Fruit fly (Drosophila melanogaster) whole organism: Measurements from ENCODE around the gene Stat92E.

ENCODE experiments used
- CG8478 ChIP-seq: fragments of >200 bp; optimal IDR thresholded peaks from 2 replicates; lab custom pipeline; 2018; ENCODE audit warnings: inconsistent platforms
- EcR ChIP-seq, 2 experiments: fragments of >200 bp; optimal IDR thresholded peaks; 2 replicates each; lab custom pipeline; 2017; ENCODE audit warnings: missing biosample characterization in 2 of 2, missing genetic modification characterization in 2 of 2, missing genetic modification reagents in 2 of 2
- pan ChIP-seq: fragments of >200 bp; optimal IDR thresholded peaks from 2 replicates; lab custom pipeline; 2017
- psq ChIP-seq: fragments of >200 bp; optimal IDR thresholded peaks from 2 replicates; lab custom pipeline; 2017
- usp ChIP-seq: fragments of >200 bp; optimal IDR thresholded peaks from 2 replicates; lab custom pipeline; 2017; ENCODE audit warnings: missing biosample characterization, missing genetic modification characterization, mixed read lengths

DNA sequence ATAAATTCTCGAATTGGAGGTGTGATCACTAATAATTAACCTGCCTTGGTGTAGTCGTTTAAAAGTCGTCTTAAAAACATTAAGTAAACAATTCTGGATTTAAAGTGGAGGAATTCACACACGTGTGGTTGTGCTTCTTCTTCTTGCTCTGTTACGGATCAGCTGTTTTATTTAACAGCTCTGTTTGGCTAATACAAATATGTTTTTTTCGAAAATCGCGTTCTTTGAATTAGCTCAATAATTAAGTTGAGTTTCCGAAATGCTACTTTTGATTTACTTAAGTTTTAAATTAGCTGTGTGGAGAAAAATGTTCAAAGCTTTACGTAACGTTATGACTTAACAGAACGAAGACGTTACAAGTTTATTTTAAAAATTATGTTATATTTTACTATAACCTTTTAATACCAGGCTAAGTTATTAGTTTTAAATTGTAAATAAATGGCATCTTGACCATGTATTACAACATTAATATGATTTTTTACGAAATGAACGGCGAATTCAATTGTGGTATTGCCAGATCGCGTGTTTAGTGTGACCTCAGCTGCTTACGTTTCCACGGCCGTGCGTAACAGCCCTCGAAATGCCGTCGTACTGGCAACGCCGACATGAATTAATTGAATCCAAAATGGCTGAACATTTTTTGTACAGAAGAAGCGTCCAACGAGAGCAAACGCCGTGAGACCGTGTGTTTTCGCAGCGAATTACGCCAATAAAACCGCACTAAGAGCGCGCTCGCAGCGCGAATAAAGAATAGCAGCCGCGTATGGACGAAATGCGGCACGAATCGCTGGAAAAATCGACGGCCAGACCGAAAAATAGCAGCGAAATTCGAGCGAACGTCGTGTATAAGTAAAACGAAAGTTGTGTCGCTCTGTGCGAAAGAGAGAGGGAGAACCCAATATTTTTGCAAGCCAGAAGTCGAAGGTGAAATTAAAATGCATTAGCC, 40.7 kb upstream of the Stat92E start, which contains the start of the genes Pus1 and bon:
- TF ChIP-seq usp (GFP tag; lab: Kevin White, UChicago) (no peak), CG8478 (lab: Kevin White, UChicago) (no peak), pan (lab: Kevin White, UChicago) (no peak), psq (no peak), EcR (GFP tag; optimal IDR thresholded peaks at IDR 0.05; lab: Kevin White, UChicago) (no peak)
